5 worm cellular contexts compared by ENCODE assay signal in genomic region chrV:1804645-1805559, ce11.
TF ChIP-seq lines count a peak whose summit lies in the region.

Gene hsp-16.2 (minus strand): TSS chrV:1804957.
Gene hsp-16.41 (plus strand): TSS chrV:1805178.

TF ChIP-seq in whole organism, L1 larva, 84 proteins besides CTCF, POLR2A, EP300 and RAD21 (continues in another document):
- TF ChIP-seq nhr-84 (tag; optimal IDR thresholded peaks at IDR 0.05; lab: Kevin White, UChicago) (no peak), ces-1 (GFP tag; optimal IDR thresholded peaks at IDR 0.05; lab: Kevin White, UChicago) (no peak), nhr-90 (tag; optimal IDR thresholded peaks at IDR 0.05; lab: Kevin White, UChicago; ENCODE audit: poor library complexity) (peak; percentile 48), C04F5.9 (tag; optimal IDR thresholded peaks at IDR 0.05; lab: Kevin White, UChicago) (no peak), xbp-1 (tag; optimal IDR thresholded peaks at IDR 0.05; lab: Kevin White, UChicago) (peak; percentile 32), lin-15B (tag; optimal IDR thresholded peaks at IDR 0.05; lab: Kevin White, UChicago) (no peak), ceh-82 (tag; optimal IDR thresholded peaks at IDR 0.05; lab: Kevin White, UChicago) (peak in 1 of 3 experiments; percentile 46), ama-1 (optimal IDR thresholded peaks at IDR 0.05; lab: Kevin White, UChicago) (peak; percentile 88), nhr-11 (tag; optimal IDR thresholded peaks at IDR 0.05; lab: Kevin White, UChicago) (no peak), elt-3 (tag; optimal IDR thresholded peaks at IDR 0.05; lab: Kevin White, UChicago) (peak in 1 of 6 experiments; percentile 2), nhr-71 (tag; optimal IDR thresholded peaks at IDR 0.05; lab: Kevin White, UChicago) (peak; percentile 79), ztf-11 (tag; optimal IDR thresholded peaks at IDR 0.05; lab: Kevin White, UChicago) (peak in 1 of 2 experiments; percentile 48), mef-2 (tag; optimal IDR thresholded peaks at IDR 0.05; lab: Kevin White, UChicago) (peak; percentile 63), nhr-47 (tag; optimal IDR thresholded peaks at IDR 0.05; lab: Kevin White, UChicago) (peak; percentile 60), ztf-4 (tag; optimal IDR thresholded peaks at IDR 0.05; lab: Kevin White, UChicago) (peak; percentile 13), dsc-1 (tag; optimal IDR thresholded peaks at IDR 0.05; lab: Kevin White, UChicago) (peak; percentile 47), elt-2 (tag; optimal IDR thresholded peaks at IDR 0.05; lab: Kevin White, UChicago) (peak; percentile 34), ceh-63 (GFP tag; optimal IDR thresholded peaks at IDR 0.05; lab: Kevin White, UChicago) (no peak)

TF ChIP-seq in whole organism, L3 larva, 47 proteins besides CTCF, POLR2A, EP300 and RAD21 (continues in another document):
- TF ChIP-seq mml-1 (tag; optimal IDR thresholded peaks at IDR 0.05; lab: Kevin White, UChicago) (no peak), ceh-28 (tag; optimal IDR thresholded peaks at IDR 0.05; lab: Kevin White, UChicago) (no peak), tbx-2 (tag; optimal IDR thresholded peaks at IDR 0.05; lab: Kevin White, UChicago) (no peak), jun-1 (tag; optimal IDR thresholded peaks at IDR 0.05; lab: Kevin White, UChicago) (no peak), unc-39 (tag; optimal IDR thresholded peaks at IDR 0.05; lab: Kevin White, UChicago) (no peak), nhr-67 (tag; optimal IDR thresholded peaks at IDR 0.05; lab: Kevin White, UChicago) (no peak), hmg-11 (tag; optimal IDR thresholded peaks at IDR 0.05; lab: Kevin White, UChicago) (peak; percentile 29), elt-1 (tag; optimal IDR thresholded peaks at IDR 0.05; lab: Kevin White, UChicago) (no peak), lin-39 (tag; optimal IDR thresholded peaks at IDR 0.05; lab: Kevin White, UChicago) (peak; percentile 49), ceh-16 (tag; optimal IDR thresholded peaks at IDR 0.05; lab: Kevin White, UChicago) (no peak), nhr-237 (tag; optimal IDR thresholded peaks at IDR 0.05; lab: Kevin White, UChicago) (no peak), R02D3.7 (tag; optimal IDR thresholded peaks at IDR 0.05; lab: Kevin White, UChicago) (no peak), nhr-76 (tag; optimal IDR thresholded peaks at IDR 0.05; lab: Kevin White, UChicago) (no peak), nhr-12 (tag; optimal IDR thresholded peaks at IDR 0.05; lab: Kevin White, UChicago) (no peak), nhr-11 (tag; optimal IDR thresholded peaks at IDR 0.05; lab: Kevin White, UChicago) (no peak), lsy-12 (tag; optimal IDR thresholded peaks at IDR 0.05; lab: Kevin White, UChicago) (peak; percentile 46), eor-1 (tag; optimal IDR thresholded peaks at IDR 0.05; lab: Kevin White, UChicago) (peak in 1 of 2 experiments; percentile 69), nhr-77 (tag; optimal IDR thresholded peaks at IDR 0.05; lab: Kevin White, UChicago) (no peak), ceh-82 (tag; optimal IDR thresholded peaks at IDR 0.05; lab: Kevin White, UChicago) (no peak), ztf-4 (tag; optimal IDR thresholded peaks at IDR 0.05; lab: Kevin White, UChicago) (no peak)

TF ChIP-seq in whole organism, early embryonic, 17 proteins besides CTCF, POLR2A, EP300 and RAD21:
- TF ChIP-seq tbx-37 (GFP tag; conservative IDR thresholded peaks at IDR 0.05; lab: Robert Waterston, UW) (no peak), ets-7 (tag; optimal IDR thresholded peaks at IDR 0.05; lab: Kevin White, UChicago) (no peak), tra-4 (tag; optimal IDR thresholded peaks at IDR 0.05; lab: Kevin White, UChicago) (no peak), ama-1 (optimal IDR thresholded peaks at IDR 0.05; lab: Kevin White, UChicago) (peak; percentile 76), flt-1 (GFP tag; IDR thresholded peaks at IDR 0.05; lab: Robert Waterston, UW) (no peak), hmbx-1 (tag; optimal IDR thresholded peaks at IDR 0.05; lab: Kevin White, UChicago) (no peak), aly-1 (tag; optimal IDR thresholded peaks at IDR 0.05; lab: Kevin White, UChicago) (no peak), sea-1 (GFP tag; conservative IDR thresholded peaks at IDR 0.05; lab: Robert Waterston, UW) (no peak)

TF ChIP-seq in whole organism, midembryonic, 9 proteins besides CTCF, POLR2A, EP300 and RAD21:
- TF ChIP-seq cog-1 (tag; optimal IDR thresholded peaks at IDR 0.05; lab: Kevin White, UChicago) (no peak), ztf-23 (GFP tag; IDR thresholded peaks at IDR 0.05; lab: Robert Waterston, UW) (0 out of 2 replicates have a peak, but pooled peaks have one; percentile 26)
TF ChIP-seq in whole organism, midembryonic: peak in this region for 1.

TF ChIP-seq in whole organism, young adult, 124 proteins besides CTCF, POLR2A, EP300 and RAD21:
- TF ChIP-seq mcd-1 (GFP tag; IDR thresholded peaks at IDR 0.05; lab: Robert Waterston, UW) (peak; percentile 33; the same call in 1 of the 2 replicates), Y95B8A.8 (GFP tag; IDR thresholded peaks at IDR 0.05; lab: Robert Waterston, UW) (0 out of 2 replicates have a peak, but pooled peaks have one; percentile 35), mel-28 (tag; optimal IDR thresholded peaks at IDR 0.05; lab: Kevin White, UChicago; ENCODE audit: borderline replicate concordance) (no peak), chd-7 (tag; optimal IDR thresholded peaks at IDR 0.05; lab: Kevin White, UChicago) (peak; percentile 38), tbx-9 (tag; optimal IDR thresholded peaks at IDR 0.05; lab: Kevin White, UChicago; ENCODE audit: borderline replicate concordance) (no peak), sdz-38 (tag; optimal IDR thresholded peaks at IDR 0.05; lab: Kevin White, UChicago) (no peak), lin-54 (GFP tag; optimal IDR thresholded peaks at IDR 0.05; lab: Kevin White, UChicago) (peak; percentile 7), nfyb-1 (GFP tag; IDR thresholded peaks at IDR 0.05; lab: Robert Waterston, UW) (peak; percentile 72; the same call in 1 of the 2 replicates), dox-1 (GFP tag; IDR thresholded peaks at IDR 0.05; lab: Robert Waterston, UW) (peak; percentile 22; the same call in 1 of the 2 replicates), nhr-179 (tag; optimal IDR thresholded peaks at IDR 0.05; lab: Kevin White, UChicago) (no peak), sptf-2 (GFP tag; optimal IDR thresholded peaks at IDR 0.05; lab: Kevin White, UChicago) (no peak), lin-40 (tag; optimal IDR thresholded peaks at IDR 0.05; lab: Kevin White, UChicago) (peak; percentile 24), ceh-27 (GFP tag; optimal IDR thresholded peaks at IDR 0.05; lab: Kevin White, UChicago) (peak; percentile 23), zfh-2 (GFP tag; conservative IDR thresholded peaks at IDR 0.05; lab: Robert Waterston, UW) (0 out of 2 replicates have a peak, but pooled peaks have one; percentile 22), ztf-26 (tag; optimal IDR thresholded peaks at IDR 0.05; lab: Kevin White, UChicago) (peak; percentile 59), ekl-4 (GFP tag; IDR thresholded peaks at IDR 0.05; lab: Robert Waterston, UW) (no peak), B0261.1 (tag; optimal IDR thresholded peaks at IDR 0.05; lab: Kevin White, UChicago) (no peak), tbp1 (GFP tag; optimal IDR thresholded peaks at IDR 0.05; lab: Kevin White, UChicago) (peak; percentile 48), ceh-91 (GFP tag; IDR thresholded peaks at IDR 0.05; lab: Robert Waterston, UW) (no peak), K12H6.12 (tag; optimal IDR thresholded peaks at IDR 0.05; lab: Kevin White, UChicago) (peak; percentile 34), ama-1 (optimal IDR thresholded peaks at IDR 0.05; lab: Kevin White, UChicago) (peak; percentile 3), ama-1 (GFP tag; optimal IDR thresholded peaks at IDR 0.05; lab: Kevin White, UChicago) (no peak), hmg-1.2 (GFP tag; IDR thresholded peaks at IDR 0.05; lab: Robert Waterston, UW) (peak; percentile 94), rpc-1 (optimal IDR thresholded peaks at IDR 0.05; lab: Kevin White, UChicago) (peak; percentile 45), rpc-1 (tag; optimal IDR thresholded peaks at IDR 0.05; lab: Kevin White, UChicago) (no peak), gei-17 (GFP tag; optimal IDR thresholded peaks at IDR 0.05; lab: Kevin White, UChicago) (no peak), pha-4 (tag; optimal IDR thresholded peaks at IDR 0.05; lab: Kevin White, UChicago) (no peak), hsf-1 (GFP tag; IDR thresholded peaks at IDR 0.05; lab: Robert Waterston, UW) (peak; percentile 92), bed-2 (GFP tag; IDR thresholded peaks at IDR 0.05; lab: Robert Waterston, UW) (no peak)

Comparison
In these comparisons a context has a peak if more than half of its experiments do, and no peak if none do; other contexts are left out.
1. Of the 8 proteins assayed by ChIP-seq in both whole organism, young adult and whole organism, L1 larva: peak only in whole organism, young adult: none; only in whole organism, L1 larva: dpl-1, efl-1, lin-35 and nhr-90; in both: none; in neither: 3; mixed calls (peak in some experiments, not most) for 1.